Fruit fly (Drosophila melanogaster) whole organism, embryonic: ENCODE results near the gene CG7879.

Experiments
- ATbp ChIP-seq: fragments of 200-800 bp; sonication (Bioruptor generic); optimal IDR thresholded peaks from 2 replicates; lab custom pipeline; 2017; ENCODE audit warnings: missing biosample characterization, mild to moderate bottlenecking, missing genetic modification characterization, missing genetic modification reagents
- Ada2b ChIP-seq: fragments of 200-800 bp; sonication (Bioruptor generic); IDR thresholded peaks from 2 replicates; pipeline ENCODE4 v1.3.6; 2022; ENCODE audit warnings: missing biosample characterization, missing genetic modification characterization
- CG10147 ChIP-seq: fragments of 200-800 bp; sonication (Bioruptor generic); optimal IDR thresholded peaks from 2 replicates; lab custom pipeline; 2019; ENCODE audit warnings: missing biosample characterization, mild to moderate bottlenecking, missing genetic modification characterization, moderate library complexity
- CG12236 ChIP-seq: fragments of 200-800 bp; sonication (Bioruptor generic); optimal IDR thresholded peaks from 2 replicates; lab custom pipeline; 2016; ENCODE audit warnings: missing biosample characterization, missing genetic modification characterization
- CG17912 ChIP-seq: fragments of 200-800 bp; sonication (Bioruptor generic); optimal IDR thresholded peaks from 2 replicates; lab custom pipeline; 2018; ENCODE audit warnings: missing biosample characterization, mild to moderate bottlenecking, missing genetic modification characterization
- CG18011 ChIP-seq: fragments of 200-800 bp; sonication (Bioruptor generic); optimal IDR thresholded peaks from 2 replicates; lab custom pipeline; 2017; ENCODE audit warnings: missing biosample characterization, missing genetic modification characterization, mild to moderate bottlenecking, moderate library complexity, missing genotype
- CG2889 ChIP-seq: fragments of 200-800 bp; sonication (Bioruptor generic); IDR thresholded peaks from 3 replicates; pipeline ENCODE4 v1.3.6; 2022; ENCODE audit warnings: missing biosample characterization, missing genetic modification characterization
- CG31365 ChIP-seq: fragments of 200-800 bp; sonication (Bioruptor generic); optimal IDR thresholded peaks from 2 replicates; lab custom pipeline; 2018; ENCODE audit warnings: missing biosample characterization, mild to moderate bottlenecking, missing genetic modification characterization
- CG42726 ChIP-seq: fragments of 200-800 bp; sonication (Bioruptor generic); IDR thresholded peaks from 2 replicates; pipeline ENCODE4 v1.3.6; 2022; ENCODE audit warnings: missing biosample characterization, missing genetic modification characterization; ENCODE audit not compliant: partially characterized antibody
- CG43689 ChIP-seq: fragments of 200-800 bp; sonication (Bioruptor generic); IDR thresholded peaks from 2 replicates; pipeline ENCODE4 v1.3.6; 2022; ENCODE audit warnings: missing biosample characterization, missing genetic modification characterization
- CG4424 ChIP-seq: fragments of 200-800 bp; sonication (Bioruptor generic); optimal IDR thresholded peaks from 3 replicates; lab custom pipeline; 2016; ENCODE audit warnings: missing biosample characterization, missing genetic modification characterization
- CG4854 ChIP-seq: fragments of 200-800 bp; sonication (Bioruptor generic); optimal IDR thresholded peaks from 2 replicates; lab custom pipeline; 2016; ENCODE audit warnings: missing biosample characterization, missing genetic modification characterization, inconsistent platforms
- CG6254 ChIP-seq: fragments of 200-800 bp; sonication (Bioruptor generic); optimal IDR thresholded peaks from 3 replicates; lab custom pipeline; 2017; ENCODE audit warnings: mild to moderate bottlenecking, missing biosample characterization, missing genetic modification reagents, missing genetic modification characterization
- CG7271 ChIP-seq: fragments of 200-800 bp; sonication (Bioruptor generic); optimal IDR thresholded peaks from 2 replicates; lab custom pipeline; 2018; ENCODE audit warnings: missing biosample characterization, mild to moderate bottlenecking, missing genetic modification characterization, moderate library complexity
- CG7372 ChIP-seq: fragments of 200-800 bp; sonication (Bioruptor generic); IDR thresholded peaks from 2 replicates; pipeline ENCODE4 v1.3.6; 2022; ENCODE audit warnings: missing biosample characterization, missing genetic modification characterization
- CG7786 ChIP-seq: fragments of 200-800 bp; sonication (Bioruptor generic); optimal IDR thresholded peaks from 2 replicates; lab custom pipeline; 2016; ENCODE audit warnings: missing biosample characterization, missing genetic modification characterization
- CG7928 ChIP-seq: fragments of 200-800 bp; sonication (Bioruptor generic); optimal IDR thresholded peaks from 2 replicates; lab custom pipeline; 2017; ENCODE audit warnings: missing biosample characterization, mild to moderate bottlenecking, missing genetic modification characterization
- CG9215 ChIP-seq: fragments of 200-800 bp; sonication (Bioruptor generic); IDR thresholded peaks from 2 replicates; pipeline ENCODE4 v1.3.6; 2022; ENCODE audit warnings: missing biosample characterization, missing genetic modification characterization
- CG9876 ChIP-seq: fragments of 200-800 bp; sonication (Bioruptor generic); optimal IDR thresholded peaks from 2 replicates; lab custom pipeline; 2016; ENCODE audit warnings: missing biosample characterization, missing genetic modification characterization
- CkIIα-i1 ChIP-seq: fragments of 200-800 bp; sonication (Bioruptor generic); IDR thresholded peaks from 2 replicates; pipeline ENCODE4 v1.3.6; 2022; ENCODE audit warnings: missing biosample characterization, missing genetic modification characterization
- Dbx ChIP-seq: fragments of 200-800 bp; sonication (Bioruptor generic); IDR thresholded peaks from 3 replicates; pipeline ENCODE4 v1.3.6; 2022; ENCODE audit warnings: missing biosample characterization, missing genetic modification characterization
- Dek ChIP-seq: fragments of 200-800 bp; sonication (Bioruptor generic); optimal IDR thresholded peaks from 3 replicates; lab custom pipeline; 2019; ENCODE audit warnings: missing biosample characterization, mild to moderate bottlenecking, missing genetic modification characterization, moderate library complexity
- E2f1 ChIP-seq: fragments of 200-800 bp; sonication (Bioruptor generic); IDR thresholded peaks from 2 replicates; pipeline ENCODE4 v1.3.6; 2022; ENCODE audit warnings: missing biosample characterization, missing genetic modification characterization
- E2f2 ChIP-seq: fragments of 200-800 bp; sonication (Bioruptor generic); IDR thresholded peaks from 2 replicates; pipeline ENCODE4 v1.3.6; 2022; ENCODE audit warnings: missing biosample characterization, missing genetic modification characterization
- HLH54F ChIP-seq: fragments of 200-800 bp; sonication (Bioruptor generic); optimal IDR thresholded peaks from 3 replicates; lab custom pipeline; 2016; ENCODE audit warnings: missing biosample characterization, missing genetic modification characterization
- Jarid2 ChIP-seq: fragments of 200-800 bp; sonication (Bioruptor generic); optimal IDR thresholded peaks from 3 replicates; lab custom pipeline; 2017; ENCODE audit warnings: mild to moderate bottlenecking, missing biosample characterization, missing genetic modification reagents, missing genetic modification characterization
- Mad ChIP-seq: fragments of 200-800 bp; sonication (Bioruptor generic); optimal IDR thresholded peaks from 2 replicates; lab custom pipeline; 2016; ENCODE audit warnings: missing biosample characterization, missing genetic modification characterization
- Max ChIP-seq: fragments of 200-800 bp; sonication (Bioruptor generic); optimal IDR thresholded peaks from 2 replicates; lab custom pipeline; 2016; ENCODE audit warnings: missing biosample characterization, mild to moderate bottlenecking, missing genetic modification characterization
- Mes4 ChIP-seq: fragments of 200-800 bp; sonication (Bioruptor generic); optimal IDR thresholded peaks from 2 replicates; lab custom pipeline; 2016; ENCODE audit warnings: missing biosample characterization, missing genetic modification characterization
- Sin3A ChIP-seq: fragments of >200 bp; optimal IDR thresholded peaks from 2 replicates; lab custom pipeline; 2018
- ac ChIP-seq: fragments of 200-800 bp; sonication (Bioruptor generic); optimal IDR thresholded peaks from 3 replicates; lab custom pipeline; 2017; ENCODE audit warnings: missing biosample characterization, mild to moderate bottlenecking, missing genetic modification characterization
- ap ChIP-seq: fragments of 200-800 bp; sonication (Bioruptor generic); IDR thresholded peaks from 2 replicates; pipeline ENCODE4 v1.3.6; 2022; ENCODE audit warnings: missing biosample characterization, missing genetic modification characterization
- croc ChIP-seq: fragments of 200-800 bp; sonication (Bioruptor generic); conservative IDR thresholded peaks from 3 replicates; pipeline ENCODE4 v1.3.6; 2022; ENCODE audit warnings: missing biosample characterization, missing genetic modification characterization
- dmrt11E ChIP-seq: fragments of 200-800 bp; sonication (Bioruptor generic); optimal IDR thresholded peaks from 3 replicates; lab custom pipeline; 2018; ENCODE audit warnings: missing biosample characterization, mild to moderate bottlenecking, missing genetic modification characterization, moderate library complexity
- esg ChIP-seq: fragments of 200-800 bp; sonication (Bioruptor generic); conservative IDR thresholded peaks from 2 replicates; pipeline ENCODE4 v1.3.6; 2022; ENCODE audit warnings: missing biosample characterization, missing genetic modification characterization
- fd96Cb ChIP-seq: fragments of 200-800 bp; sonication (Bioruptor generic); optimal IDR thresholded peaks from 2 replicates; lab custom pipeline; 2018; ENCODE audit warnings: missing biosample characterization, mild to moderate bottlenecking, missing genetic modification characterization, moderate library complexity
- fu2 ChIP-seq: fragments of 200-800 bp; sonication (Bioruptor generic); optimal IDR thresholded peaks from 2 replicates; lab custom pipeline; 2016; ENCODE audit warnings: missing biosample characterization, missing genetic modification characterization
- hth ChIP-seq: fragments of >200 bp; optimal IDR thresholded peaks from 2 replicates; lab custom pipeline; 2017; ENCODE audit warnings: inconsistent platforms
- inv ChIP-seq: fragments of 200-800 bp; sonication (Bioruptor generic); IDR thresholded peaks from 2 replicates; pipeline ENCODE4 v1.3.6; 2022; ENCODE audit warnings: missing biosample characterization, missing genetic modification characterization; ENCODE audit not compliant: partially characterized antibody
- lmd ChIP-seq: fragments of 200-800 bp; sonication (Bioruptor generic); IDR thresholded peaks from 2 replicates; pipeline ENCODE4 v1.3.6; 2022; ENCODE audit warnings: missing biosample characterization, missing genetic modification characterization
- nerfin-2 ChIP-seq: fragments of 200-800 bp; sonication (Bioruptor generic); IDR thresholded peaks from 2 replicates; pipeline ENCODE4 v1.3.6; 2022; ENCODE audit warnings: missing biosample characterization, missing genetic modification characterization; ENCODE audit not compliant: partially characterized antibody
- peb ChIP-seq: fragments of 200-800 bp; sonication (Bioruptor generic); IDR thresholded peaks from 2 replicates; pipeline ENCODE4 v1.3.6; 2022; ENCODE audit warnings: missing biosample characterization, missing genetic modification characterization
- pfk ChIP-seq: fragments of 200-800 bp; sonication (Bioruptor generic); optimal IDR thresholded peaks from 2 replicates; lab custom pipeline; 2018; ENCODE audit warnings: missing biosample characterization, mild to moderate bottlenecking, missing genetic modification characterization, moderate library complexity
- rib ChIP-seq: fragments of 200-800 bp; sonication (Bioruptor generic); IDR thresholded peaks from 2 replicates; pipeline ENCODE4 v1.3.6; 2022; ENCODE audit warnings: missing biosample characterization, missing genetic modification characterization
- sd ChIP-seq: fragments of 200-800 bp; sonication (Bioruptor generic); optimal IDR thresholded peaks from 3 replicates; lab custom pipeline; 2018; ENCODE audit warnings: missing biosample characterization, mild to moderate bottlenecking, missing genetic modification characterization, moderate library complexity
- sens ChIP-seq: fragments of 200-800 bp; sonication (Bioruptor generic); peaks from one replicate; lab custom pipeline; 2016; ENCODE audit warnings: missing biosample characterization, missing genetic modification characterization
- sob ChIP-seq: fragments of 200-800 bp; sonication (Bioruptor generic); IDR thresholded peaks from 2 replicates; pipeline ENCODE4 v1.3.6; 2022; ENCODE audit warnings: missing biosample characterization, missing genetic modification characterization
- tgo ChIP-seq: fragments of 200-800 bp; sonication (Bioruptor generic); IDR thresholded peaks from 3 replicates; pipeline ENCODE4 v1.3.6; 2022; ENCODE audit warnings: missing biosample characterization, missing genetic modification characterization
- toy ChIP-seq: fragments of 200-800 bp; sonication (Bioruptor generic); IDR thresholded peaks from 2 replicates; pipeline ENCODE4 v1.3.6; 2022; ENCODE audit warnings: missing biosample characterization, missing genetic modification characterization
- tx ChIP-seq: fragments of 200-800 bp; sonication (Bioruptor generic); optimal IDR thresholded peaks from 2 replicates; lab custom pipeline; 2016; ENCODE audit warnings: missing biosample characterization, missing genetic modification characterization
- usp ChIP-seq: fragments of >200 bp; optimal IDR thresholded peaks from 2 replicates; lab custom pipeline; 2017; ENCODE audit warnings: missing biosample characterization, missing genetic modification characterization
- vnd ChIP-seq: fragments of 200-800 bp; sonication (Bioruptor generic); IDR thresholded peaks from 3 replicates; pipeline ENCODE4 v1.3.6; 2022; ENCODE audit warnings: missing biosample characterization, missing genetic modification characterization; ENCODE audit not compliant: partially characterized antibody

The CG7879 gene

dm6 chr3L:1609611-1610010 is 41.2 kb upstream of the CG7879 start (continued):
- TF ChIP-seq pfk (GFP tag; lab: Kevin White, UChicago) = no peak
- TF ChIP-seq Jarid2 (GFP tag; lab: Kevin White, UChicago) = no peak
- no peak for TF ChIP-seq ATbp (GFP tag; lab: Kevin White, UChicago)
- TF ChIP-seq fu2 = peak; percentile 16
- TF ChIP-seq Dbx (GFP tag; lab: Robert Waterston, UW) = peak; percentile 79
- peak; percentile 68; the same call in 1 of the 2 replicates for TF ChIP-seq lmd (GFP tag; lab: Robert Waterston, UW)
- TF ChIP-seq dmrt11E (tag; lab: Kevin White, UChicago) = no peak
- TF ChIP-seq fd96Cb = peak; percentile 15
- no peak for TF ChIP-seq Mad (GFP tag; lab: Kevin White, UChicago)
- no peak for TF ChIP-seq Dek
- TF ChIP-seq CG18011 (GFP tag; lab: Kevin White, UChicago) = no peak
- TF ChIP-seq CG12236 (GFP tag; lab: Kevin White, UChicago) = no peak
- TF ChIP-seq toy (GFP tag; lab: Robert Waterston, UW) = no peak
- TF ChIP-seq CG31365 (tag; lab: Kevin White, UChicago) = no peak
- peak; percentile 22 for TF ChIP-seq HLH54F (GFP tag; lab: Kevin White, UChicago)
- TF ChIP-seq nerfin-2 (GFP tag; lab: Robert Waterston, UW) = no peak
- 0 out of 2 replicates have a peak, but pooled peaks have one; percentile 43 for TF ChIP-seq sob (GFP tag; lab: Robert Waterston, UW)
- TF ChIP-seq Mes4 (GFP tag; lab: Kevin White, UChicago) = no peak
- no peak for TF ChIP-seq croc (GFP tag; lab: Robert Waterston, UW)
- TF ChIP-seq CG10147 (GFP tag; lab: Kevin White, UChicago) = peak; percentile 66
- no peak for TF ChIP-seq CG6254
- TF ChIP-seq Max = no peak
- TF ChIP-seq ac (GFP tag; lab: Kevin White, UChicago) = no peak
- no peak for TF ChIP-seq CG4854
- no peak for TF ChIP-seq ap (GFP tag; lab: Robert Waterston, UW)
- TF ChIP-seq CG42726 = no peak
- peak; percentile 29 for TF ChIP-seq CG7786 (GFP tag; lab: Kevin White, UChicago)
- TF ChIP-seq Sin3A (lab: Kevin White, UChicago) = no peak
- TF ChIP-seq hth (lab: Kevin White, UChicago) = no peak
- no peak for TF ChIP-seq peb
- peak; percentile 48; the same call in 1 of the 2 replicates for TF ChIP-seq CG7372 (GFP tag; lab: Robert Waterston, UW)
- TF ChIP-seq sd (tag; lab: Kevin White, UChicago) = no peak
- no peak; the same call in 1 of the 2 replicates for TF ChIP-seq E2f2 (GFP tag; lab: Robert Waterston, UW)
- TF ChIP-seq usp (GFP tag; lab: Kevin White, UChicago) = no peak
- no peak for TF ChIP-seq esg (GFP tag; lab: Robert Waterston, UW)
- TF ChIP-seq CkIIα-i1 (GFP tag; lab: Robert Waterston, UW) = no peak
- TF ChIP-seq CG9876 = no peak
- TF ChIP-seq tx (GFP tag; lab: Kevin White, UChicago) = no peak
- peak; percentile 41; the same call in 1 of the 3 replicates for TF ChIP-seq tgo (GFP tag; lab: Robert Waterston, UW)
- no peak; the same call in 1 of the 2 replicates for TF ChIP-seq E2f1 (GFP tag; lab: Robert Waterston, UW)
- no peak for TF ChIP-seq CG7928 (GFP tag; lab: Kevin White, UChicago)
- TF ChIP-seq CG43689 (GFP tag; lab: Robert Waterston, UW) = no peak
- no peak for TF ChIP-seq CG7271 (tag; lab: Kevin White, UChicago)
- 0 out of 3 replicates have a peak, but pooled peaks have one; percentile 14 for TF ChIP-seq CG2889 (GFP tag; lab: Robert Waterston, UW)
- TF ChIP-seq CG9215 (GFP tag; lab: Robert Waterston, UW) = peak; percentile 59; the same call in 1 of the 2 replicates
- TF ChIP-seq Ada2b (GFP tag; lab: Robert Waterston, UW) = no peak; the same call in 1 of the 2 replicates
- no peak for TF ChIP-seq rib (GFP tag; lab: Robert Waterston, UW)
- TF ChIP-seq vnd (GFP tag; lab: Robert Waterston, UW) = no peak
- no peak for TF ChIP-seq sens
- peak; percentile 12 for TF ChIP-seq CG4424 (GFP tag; lab: Kevin White, UChicago)
- TF ChIP-seq CG17912 = no peak
- TF ChIP-seq inv (GFP tag; lab: Robert Waterston, UW) = no peak
